Fruit fly (Drosophila melanogaster): Measurements from ENCODE around the gene La.

Gene La

DNA sequence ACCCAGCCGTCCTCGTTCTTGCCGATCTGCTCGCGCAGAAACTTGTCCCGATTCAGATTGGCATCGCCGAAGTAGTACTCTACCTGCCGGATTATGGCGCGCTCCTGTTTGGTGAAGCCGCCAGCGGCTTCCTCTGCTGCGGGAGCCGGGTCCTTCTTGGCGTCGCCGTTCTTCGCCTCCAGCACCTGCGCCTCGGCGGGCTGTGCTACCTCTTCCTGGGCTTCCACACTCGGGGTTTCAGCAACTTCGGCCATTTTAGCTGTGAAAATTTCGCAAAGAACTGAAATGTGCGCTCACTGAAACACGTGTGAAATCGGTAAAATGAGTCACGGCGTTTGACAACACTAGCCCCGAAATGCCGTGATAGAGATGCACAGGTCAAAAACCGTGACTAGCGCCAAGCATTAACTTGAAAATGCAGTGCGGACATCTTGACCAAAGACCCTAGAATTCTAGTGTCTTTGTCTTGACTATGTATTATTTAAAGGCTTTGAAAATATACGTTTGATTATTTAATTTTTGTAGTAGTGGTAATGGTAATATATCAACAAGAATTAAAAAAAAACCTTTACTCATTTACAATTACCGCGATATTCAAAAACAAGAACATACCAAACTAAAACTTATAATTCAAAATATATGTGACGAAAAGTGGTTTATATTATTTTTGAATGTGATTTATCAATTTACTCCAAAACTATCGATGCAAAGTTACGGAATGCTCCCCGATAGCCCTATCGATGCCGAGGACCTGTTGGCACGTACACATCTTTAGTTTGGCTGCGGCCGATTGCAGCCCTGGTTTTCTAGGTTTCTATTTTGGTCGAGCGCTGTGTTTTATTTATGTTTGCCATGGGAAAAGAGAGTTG is at the start of gene La, which contains the start of gene RtGEF (continued):
- no peak for TF ChIP-seq Deaf1 (tag; optimal IDR thresholded peaks at IDR 0.05)
- TF ChIP-seq kah (GFP tag; optimal IDR thresholded peaks at IDR 0.05), result no peak
- no peak for TF ChIP-seq Ptx1 (GFP tag; IDR thresholded peaks at IDR 0.05)
- TF ChIP-seq br (optimal IDR thresholded peaks at IDR 0.05), result no peak
- peak; percentile 89 for TF ChIP-seq Sry-β (GFP tag; optimal IDR thresholded peaks at IDR 0.05)
- TF ChIP-seq Side (GFP tag; optimal IDR thresholded peaks at IDR 0.05), result peak; percentile 33
- 0 out of 3 replicates have a peak, but pooled peaks have one; percentile 18 for TF ChIP-seq Optix (GFP tag; IDR thresholded peaks at IDR 0.05)
- no peak for TF ChIP-seq CG8359 (GFP tag; optimal IDR thresholded peaks at IDR 0.05; ENCODE audit: borderline replicate concordance)
- peak; percentile 51 for TF ChIP-seq CG9609 (GFP tag; optimal IDR thresholded peaks at IDR 0.05)
- peak; percentile 39 for TF ChIP-seq CG7839 (tag; optimal IDR thresholded peaks at IDR 0.05)
- TF ChIP-seq rib (GFP tag; IDR thresholded peaks at IDR 0.05), result peak; percentile 14; the same call in 1 of the 2 replicates
- peak; percentile 13 for TF ChIP-seq Hmx (GFP tag; optimal IDR thresholded peaks at IDR 0.05)
- peak; percentile 82 for TF ChIP-seq ato (GFP tag; IDR thresholded peaks at IDR 0.05; ENCODE audit: partially characterized antibody)
- TF ChIP-seq mld (GFP tag; IDR thresholded peaks at IDR 0.05; ENCODE audit: partially characterized antibody), result peak; percentile 90
- no peak for TF ChIP-seq CG1529 (GFP tag; optimal IDR thresholded peaks at IDR 0.05)
- TF ChIP-seq vfl (GFP tag; optimal IDR thresholded peaks at IDR 0.05), result peak; percentile 47
- TF ChIP-seq CG8089 (GFP tag; optimal IDR thresholded peaks at IDR 0.05), result peak; percentile 22
- no peak for TF ChIP-seq Dfd (GFP tag; optimal IDR thresholded peaks at IDR 0.05)
- peak; percentile 16 for TF ChIP-seq CG11723 (GFP tag; optimal IDR thresholded peaks at IDR 0.05)
- TF ChIP-seq dm (GFP tag; optimal IDR thresholded peaks at IDR 0.05), result peak; percentile 98
- TF ChIP-seq tup (GFP tag; optimal IDR thresholded peaks at IDR 0.05), result no peak
- peak; percentile 85 for TF ChIP-seq Doc3 (GFP tag; IDR thresholded peaks at IDR 0.05; ENCODE audit: partially characterized antibody)
- peak; percentile 95 for TF ChIP-seq Sry-δ (GFP tag; optimal IDR thresholded peaks at IDR 0.05)
- TF ChIP-seq wor (GFP tag; IDR thresholded peaks at IDR 0.05), result no peak
- peak; percentile 90 for TF ChIP-seq HLH4C (GFP tag; IDR thresholded peaks at IDR 0.05; ENCODE audit: partially characterized antibody)
- peak; percentile 5; the same call in 1 of the 2 replicates for TF ChIP-seq vvl (GFP tag; IDR thresholded peaks at IDR 0.05)
- TF ChIP-seq ERR (GFP tag; optimal IDR thresholded peaks at IDR 0.05), result peak; percentile 2
- TF ChIP-seq CG34422 (GFP tag; IDR thresholded peaks at IDR 0.05), result peak; percentile 64
- TF ChIP-seq ash1 (GFP tag; optimal IDR thresholded peaks at IDR 0.05), result no peak
- 0 out of 2 replicates have a peak, but pooled peaks have one; percentile 15 for TF ChIP-seq CG32772 (GFP tag; IDR thresholded peaks at IDR 0.05)
- no peak for TF ChIP-seq CG4328 (GFP tag; optimal IDR thresholded peaks at IDR 0.05)
- no peak for TF ChIP-seq CG4404 (GFP tag; IDR thresholded peaks at IDR 0.05)
- no peak for TF ChIP-seq CG6813 (GFP tag; optimal IDR thresholded peaks at IDR 0.05)
- TF ChIP-seq lov (optimal IDR thresholded peaks at IDR 0.05), result no peak
- no peak for TF ChIP-seq lov (GFP tag; IDR thresholded peaks at IDR 0.05)
- peak; percentile 34 for TF ChIP-seq Dip3 (GFP tag; optimal IDR thresholded peaks at IDR 0.05)
- peak; percentile 93 for TF ChIP-seq Dll (GFP tag; IDR thresholded peaks at IDR 0.05; ENCODE audit: partially characterized antibody)
- peak; percentile 15 for TF ChIP-seq CG15269 (tag; optimal IDR thresholded peaks at IDR 0.05)
- TF ChIP-seq Eip74EF (GFP tag; optimal IDR thresholded peaks at IDR 0.05), result no peak
- TF ChIP-seq CG10431 (GFP tag; optimal IDR thresholded peaks at IDR 0.05), result no peak
- peak; percentile 46 for TF ChIP-seq Sox102F (GFP tag; optimal IDR thresholded peaks at IDR 0.05)
- no peak for TF ChIP-seq fd102C (GFP tag; optimal IDR thresholded peaks at IDR 0.05)
- TF ChIP-seq CG9437 (GFP tag; optimal IDR thresholded peaks at IDR 0.05), result peak; percentile 59
- peak; percentile 46 for TF ChIP-seq slou (GFP tag; optimal IDR thresholded peaks at IDR 0.05)
- TF ChIP-seq dpn (GFP tag; optimal IDR thresholded peaks at IDR 0.05), result peak; percentile 62 to 63
- no peak for TF ChIP-seq CG2875 (GFP tag; optimal IDR thresholded peaks at IDR 0.05)
- peak; percentile 62 for TF ChIP-seq Xbp1 (GFP tag; optimal IDR thresholded peaks at IDR 0.05)
- TF ChIP-seq Poxn (GFP tag; IDR thresholded peaks at IDR 0.05), result no peak

Data from whole organism, embryonic.